Fruit fly (Drosophila melanogaster) whole organism, embryonic: ENCODE data around the gene Pink1.

Experiments
- Antp ChIP-seq: fragments of 200-800 bp; sonication (Bioruptor generic); optimal IDR thresholded peaks from 3 replicates; lab custom pipeline; 2016; ENCODE audit warnings: missing biosample characterization, missing genetic modification characterization
- Asciz ChIP-seq: fragments of 200-800 bp; sonication (Bioruptor generic); optimal IDR thresholded peaks from 2 replicates; lab custom pipeline; 2017; ENCODE audit warnings: missing biosample characterization, mild to moderate bottlenecking, missing genetic modification characterization, missing genetic modification reagents
- Atf6 ChIP-seq: fragments of 200-800 bp; sonication (Bioruptor generic); IDR thresholded peaks from 2 replicates; pipeline ENCODE4 v1.3.6; 2022; ENCODE audit warnings: missing biosample characterization, missing genetic modification characterization
- CG10209 ChIP-seq: fragments of 200-800 bp; sonication (Bioruptor generic); optimal IDR thresholded peaks from 3 replicates; lab custom pipeline; 2017; ENCODE audit warnings: missing biosample characterization, mild to moderate bottlenecking, missing genetic modification characterization, missing genetic modification reagents
- CG10366 ChIP-seq: fragments of 200-800 bp; sonication (Bioruptor generic); IDR thresholded peaks from 2 replicates; pipeline ENCODE4 v1.3.6; 2022; ENCODE audit warnings: missing biosample characterization, missing genetic modification characterization
- CG10654 ChIP-seq: fragments of 200-800 bp; sonication (Bioruptor generic); optimal IDR thresholded peaks from 2 replicates; lab custom pipeline; 2016; ENCODE audit warnings: missing biosample characterization, missing genetic modification characterization
- CG11247 ChIP-seq: fragments of 200-800 bp; sonication (Bioruptor generic); IDR thresholded peaks from 2 replicates; pipeline ENCODE4 v1.3.6; 2022; ENCODE audit warnings: missing biosample characterization, missing genetic modification characterization
- CG12155 ChIP-seq: fragments of 200-800 bp; sonication (Bioruptor generic); optimal IDR thresholded peaks from 3 replicates; lab custom pipeline; 2016; ENCODE audit warnings: missing biosample characterization, missing genetic modification characterization
- CG12236 ChIP-seq: fragments of 200-800 bp; sonication (Bioruptor generic); optimal IDR thresholded peaks from 2 replicates; lab custom pipeline; 2016; ENCODE audit warnings: missing biosample characterization, missing genetic modification characterization
- CG12659 ChIP-seq: fragments of 200-800 bp; sonication (Bioruptor generic); optimal IDR thresholded peaks from 3 replicates; lab custom pipeline; 2017; ENCODE audit warnings: mild to moderate bottlenecking, missing biosample characterization, missing genetic modification reagents, missing genetic modification characterization
- CG12769 ChIP-seq: fragments of 200-800 bp; sonication (Bioruptor generic); optimal IDR thresholded peaks from 2 replicates; lab custom pipeline; 2019; ENCODE audit warnings: missing biosample characterization, mild to moderate bottlenecking, missing genetic modification characterization, moderate library complexity
- CG1603 ChIP-seq: fragments of 200-800 bp; sonication (Bioruptor generic); optimal IDR thresholded peaks from 2 replicates; lab custom pipeline; 2019; ENCODE audit warnings: missing biosample characterization, mild to moderate bottlenecking, missing genetic modification characterization, moderate library complexity
- CG18764 ChIP-seq: fragments of 200-800 bp; sonication (Bioruptor generic); optimal IDR thresholded peaks from 3 replicates; lab custom pipeline; 2016; ENCODE audit warnings: missing biosample characterization, missing genetic modification characterization
- CG2120 ChIP-seq: fragments of 200-800 bp; sonication (Bioruptor generic); optimal IDR thresholded peaks from 3 replicates; lab custom pipeline; 2016; ENCODE audit warnings: missing biosample characterization, missing genetic modification characterization
- CG3065 ChIP-seq: fragments of 200-800 bp; sonication (Bioruptor generic); optimal IDR thresholded peaks from 2 replicates; lab custom pipeline; 2016; ENCODE audit warnings: missing biosample characterization, missing genetic modification characterization
- CG31365 ChIP-seq: fragments of 200-800 bp; sonication (Bioruptor generic); optimal IDR thresholded peaks from 2 replicates; lab custom pipeline; 2018; ENCODE audit warnings: missing biosample characterization, mild to moderate bottlenecking, missing genetic modification characterization
- CG34376 ChIP-seq: fragments of 200-800 bp; sonication (Bioruptor generic); optimal IDR thresholded peaks from 2 replicates; lab custom pipeline; 2018; ENCODE audit warnings: missing biosample characterization, mild to moderate bottlenecking, missing genetic modification characterization
- CG4617 ChIP-seq: fragments of 200-800 bp; sonication (Bioruptor generic); optimal IDR thresholded peaks from 3 replicates; lab custom pipeline; 2016; ENCODE audit warnings: missing biosample characterization, missing genetic modification characterization, borderline replicate concordance
- CG6683 ChIP-seq: fragments of 200-800 bp; sonication (Bioruptor generic); optimal IDR thresholded peaks from 2 replicates; lab custom pipeline; 2017; ENCODE audit warnings: missing biosample characterization, mild to moderate bottlenecking, missing genetic modification characterization, missing genetic modification reagents
- CG6813 ChIP-seq: fragments of 200-800 bp; sonication (Bioruptor generic); optimal IDR thresholded peaks from 2 replicates; lab custom pipeline; 2017; ENCODE audit warnings: missing biosample characterization, missing genetic modification characterization, mild to moderate bottlenecking, moderate library complexity, missing genetic modification reagents
- CG9215 ChIP-seq: fragments of 200-800 bp; sonication (Bioruptor generic); IDR thresholded peaks from 2 replicates; pipeline ENCODE4 v1.3.6; 2022; ENCODE audit warnings: missing biosample characterization, missing genetic modification characterization
- CG9876 ChIP-seq: fragments of 200-800 bp; sonication (Bioruptor generic); optimal IDR thresholded peaks from 2 replicates; lab custom pipeline; 2016; ENCODE audit warnings: missing biosample characterization, missing genetic modification characterization
- CkIIα-i1 ChIP-seq: fragments of 200-800 bp; sonication (Bioruptor generic); IDR thresholded peaks from 2 replicates; pipeline ENCODE4 v1.3.6; 2022; ENCODE audit warnings: missing biosample characterization, missing genetic modification characterization
- Dbx ChIP-seq: fragments of 200-800 bp; sonication (Bioruptor generic); IDR thresholded peaks from 3 replicates; pipeline ENCODE4 v1.3.6; 2022; ENCODE audit warnings: missing biosample characterization, missing genetic modification characterization
- H15 ChIP-seq: fragments of 200-800 bp; sonication (Bioruptor generic); IDR thresholded peaks from 3 replicates; pipeline ENCODE4 v1.3.6; 2022; ENCODE audit warnings: missing biosample characterization, missing genetic modification characterization
- HLH54F ChIP-seq: fragments of 200-800 bp; sonication (Bioruptor generic); optimal IDR thresholded peaks from 3 replicates; lab custom pipeline; 2016; ENCODE audit warnings: missing biosample characterization, missing genetic modification characterization
- Hey ChIP-seq: fragments of 200-800 bp; sonication (Bioruptor generic); optimal IDR thresholded peaks from 3 replicates; lab custom pipeline; 2018; ENCODE audit warnings: missing biosample characterization, mild to moderate bottlenecking, missing genetic modification characterization
- Mad ChIP-seq: fragments of 200-800 bp; sonication (Bioruptor generic); optimal IDR thresholded peaks from 2 replicates; lab custom pipeline; 2016; ENCODE audit warnings: missing biosample characterization, missing genetic modification characterization
- NFAT ChIP-seq: fragments of 200-800 bp; sonication (Bioruptor generic); IDR thresholded peaks from 2 replicates; pipeline ENCODE4 v1.3.6; 2022; ENCODE audit warnings: missing biosample characterization, missing genetic modification characterization
- Nf-YA ChIP-seq: fragments of 200-800 bp; sonication (Bioruptor generic); IDR thresholded peaks from 2 replicates; pipeline ENCODE4 v1.3.6; 2022; ENCODE audit warnings: missing biosample characterization, missing genetic modification characterization
- Pdp1 ChIP-seq, 2 experiments: fragments of 200-800 bp; sonication (Bioruptor generic); optimal IDR thresholded peaks; 3 replicates each; lab custom pipeline; 2016; ENCODE audit warnings: missing biosample characterization in 2 of 2, missing genetic modification characterization in 2 of 2, mild to moderate bottlenecking in 1 of 2, moderate library complexity in 1 of 2
- Ptx1 ChIP-seq: fragments of 200-800 bp; sonication (Bioruptor generic); IDR thresholded peaks from 2 replicates; pipeline ENCODE4 v1.3.6; 2022; ENCODE audit warnings: missing biosample characterization, missing genetic modification characterization
- Xbp1 ChIP-seq: fragments of 200-800 bp; sonication (Bioruptor generic); optimal IDR thresholded peaks from 3 replicates; lab custom pipeline; 2016; ENCODE audit warnings: missing biosample characterization, mild to moderate bottlenecking, missing genetic modification characterization
- ac ChIP-seq: fragments of 200-800 bp; sonication (Bioruptor generic); optimal IDR thresholded peaks from 3 replicates; lab custom pipeline; 2017; ENCODE audit warnings: missing biosample characterization, mild to moderate bottlenecking, missing genetic modification characterization
- caup ChIP-seq: fragments of 200-800 bp; sonication (Bioruptor generic); optimal IDR thresholded peaks from 3 replicates; lab custom pipeline; 2017; ENCODE audit warnings: missing biosample characterization, mild to moderate bottlenecking, missing genetic modification characterization, moderate library complexity; ENCODE audit not compliant: severe bottlenecking
- ci ChIP-seq: fragments of 200-800 bp; sonication (Bioruptor generic); IDR thresholded peaks from 3 replicates; pipeline ENCODE4 v1.3.6; 2022; ENCODE audit warnings: missing biosample characterization, missing genetic modification characterization
- esg ChIP-seq: fragments of 200-800 bp; sonication (Bioruptor generic); conservative IDR thresholded peaks from 2 replicates; pipeline ENCODE4 v1.3.6; 2022; ENCODE audit warnings: missing biosample characterization, missing genetic modification characterization
- ewg ChIP-seq: fragments of 200-800 bp; sonication (Bioruptor generic); optimal IDR thresholded peaks from 3 replicates; lab custom pipeline; 2017; ENCODE audit warnings: mild to moderate bottlenecking, missing biosample characterization, missing genetic modification reagents, missing genetic modification characterization
- fd96Cb ChIP-seq: fragments of 200-800 bp; sonication (Bioruptor generic); optimal IDR thresholded peaks from 2 replicates; lab custom pipeline; 2018; ENCODE audit warnings: missing biosample characterization, mild to moderate bottlenecking, missing genetic modification characterization, moderate library complexity
- hkb ChIP-seq, 2 experiments: fragments of 200-800 bp in 1 of 2; fragments of >200 bp in 1 of 2; sonication (Bioruptor generic) in 1 of 2; IDR thresholded peaks in 1 of 2; optimal IDR thresholded peaks in 1 of 2; 2 replicates each; pipeline versions ENCODE4 v1.3.6 to Lab custom; 2017 to 2022; ENCODE audit warnings: missing biosample characterization in 1 of 2, missing genetic modification characterization in 1 of 2
- hth ChIP-seq: fragments of >200 bp; optimal IDR thresholded peaks from 2 replicates; lab custom pipeline; 2017; ENCODE audit warnings: inconsistent platforms
- jigr1 ChIP-seq: fragments of 200-800 bp; sonication (Bioruptor generic); IDR thresholded peaks from 3 replicates; pipeline ENCODE4 v1.3.6; 2022; ENCODE audit warnings: missing biosample characterization, missing genetic modification characterization
- kay ChIP-seq: fragments of 200-800 bp; sonication (Bioruptor generic); optimal IDR thresholded peaks from 2 replicates; lab custom pipeline; 2016; ENCODE audit warnings: missing biosample characterization, missing genetic modification characterization
- klu ChIP-seq: fragments of 200-800 bp; sonication (Bioruptor generic); IDR thresholded peaks from 2 replicates; pipeline ENCODE4 v1.3.6; 2022; ENCODE audit warnings: missing biosample characterization, missing genetic modification characterization
- pan ChIP-seq, 4 experiments: fragments of >200 bp in 3 of 4; fragments of 200-800 bp in 1 of 4; sonication (Bioruptor generic) in 1 of 4; optimal IDR thresholded peaks in 3 of 4; IDR thresholded peaks in 1 of 4; 2 replicates each; pipeline versions ENCODE4 v1.3.6 to Lab custom; 2017 to 2022; ENCODE audit warnings: missing biosample characterization in 2 of 4, missing genetic modification characterization in 2 of 4, mixed read lengths in 1 of 4
- tio ChIP-seq: fragments of 200-800 bp; sonication (Bioruptor generic); optimal IDR thresholded peaks from 2 replicates; lab custom pipeline; 2017; ENCODE audit warnings: missing biosample characterization, missing genetic modification characterization, inconsistent platforms
- twi ChIP-seq: fragments of 200-800 bp; optimal IDR thresholded peaks from 2 replicates; lab custom pipeline; 2019; ENCODE audit warnings: missing biosample characterization, mild to moderate bottlenecking, missing genetic modification characterization, moderate library complexity
- usp ChIP-seq: fragments of >200 bp; optimal IDR thresholded peaks from 2 replicates; lab custom pipeline; 2017; ENCODE audit warnings: missing biosample characterization, missing genetic modification characterization
- zfh2 ChIP-seq: fragments of 200-800 bp; sonication (Bioruptor generic); optimal IDR thresholded peaks from 2 replicates; lab custom pipeline; 2016; ENCODE audit warnings: missing biosample characterization, missing genetic modification characterization

Gene Pink1

dm6 chrX:6656023-6656594, 27.5 kb upstream of the Pink1 start (continued):
- TF ChIP-seq CG2120 (GFP tag; lab: Kevin White, UChicago) (peak; percentile 92), tio (GFP tag; lab: Kevin White, UChicago) (peak; percentile 82), usp (GFP tag; lab: Kevin White, UChicago) (no peak), Asciz (GFP tag; lab: Kevin White, UChicago) (peak; percentile 71), hth (lab: Kevin White, UChicago) (no peak), CG18764 (GFP tag; lab: Kevin White, UChicago) (peak; percentile 76), caup (GFP tag; lab: Kevin White, UChicago) (peak; percentile 85), CG31365 (tag; lab: Kevin White, UChicago) (peak; percentile 38), CG12236 (peak; percentile 68), CG10209 (peak; percentile 85), CG12659 (GFP tag; lab: Kevin White, UChicago) (peak; percentile 86), CG11247 (GFP tag; lab: Robert Waterston, UW) (peak; percentile 75), kay (GFP tag; lab: Kevin White, UChicago) (peak; percentile 56), HLH54F (GFP tag; lab: Kevin White, UChicago) (peak; percentile 80), CG6813 (GFP tag; lab: Kevin White, UChicago) (peak; percentile 78), CG10654 (GFP tag; lab: Kevin White, UChicago) (peak; percentile 57), ewg (GFP tag; lab: Kevin White, UChicago) (peak; percentile 82), Pdp1 (GFP tag; optimal IDR thresholded peaks at IDR 0.05; lab: Kevin White, UChicago) (peak; percentile 70 to 89), CG6683 (GFP tag; lab: Kevin White, UChicago) (peak; percentile 69), jigr1 (GFP tag; lab: Robert Waterston, UW) (peak; percentile 48; the same call in 1 of the 3 replicates), Ptx1 (GFP tag; lab: Robert Waterston, UW) (peak; percentile 86), pan (optimal IDR thresholded peaks at IDR 0.05; lab: Kevin White, UChicago) (no peak), pan (GFP tag; optimal IDR thresholded peaks at IDR 0.05 in 1 of 2, IDR thresholded peaks at IDR 0.05 in 1 of 2) (peak in 1 of 2 experiments; percentile 83), CG4617 (GFP tag; lab: Kevin White, UChicago) (peak; percentile 40), CkIIα-i1 (GFP tag; lab: Robert Waterston, UW) (no peak), twi (tag; lab: Kevin White, UChicago) (peak; percentile 56), CG9215 (peak; percentile 73), Antp (GFP tag; lab: Kevin White, UChicago) (peak; percentile 80), Xbp1 (peak; percentile 87), Atf6 (GFP tag; lab: Robert Waterston, UW) (peak; percentile 88; the same call in 1 of the 2 replicates), Hey (no peak), CG12769 (tag; lab: Kevin White, UChicago) (peak; percentile 85), zfh2 (peak; percentile 77), klu (GFP tag; lab: Robert Waterston, UW) (peak; percentile 69), Nf-YA (GFP tag; lab: Robert Waterston, UW) (0 out of 2 replicates have a peak, but pooled peaks have one; percentile 47), ci (GFP tag; lab: Robert Waterston, UW) (peak; percentile 67; the same call in 2 of the 3 replicates), Dbx (GFP tag; lab: Robert Waterston, UW) (peak; percentile 75), ac (GFP tag; lab: Kevin White, UChicago) (peak; percentile 63), CG10366 (GFP tag; lab: Robert Waterston, UW) (peak; percentile 78), H15 (GFP tag; lab: Robert Waterston, UW) (peak; percentile 65; the same call in 2 of the 3 replicates), CG1603 (tag; lab: Kevin White, UChicago) (peak; percentile 76), esg (GFP tag; lab: Robert Waterston, UW) (peak; percentile 85), fd96Cb (tag; lab: Kevin White, UChicago) (peak; percentile 84), CG12155 (GFP tag; lab: Kevin White, UChicago) (peak; percentile 76), CG34376 (GFP tag; lab: Kevin White, UChicago) (peak; percentile 53), CG9876 (GFP tag; lab: Kevin White, UChicago) (peak; percentile 65), Mad (GFP tag; lab: Kevin White, UChicago) (peak; percentile 78), hkb (optimal IDR thresholded peaks at IDR 0.05; lab: Kevin White, UChicago) (no peak), hkb (GFP tag; IDR thresholded peaks at IDR 0.05; lab: Robert Waterston, UW) (peak; percentile 88), CG3065 (GFP tag; lab: Kevin White, UChicago) (peak; percentile 15), NFAT (GFP tag; lab: Robert Waterston, UW) (0 out of 2 replicates have a peak, but pooled peaks have one; percentile 48)
